Fruit fly (Drosophila melanogaster) whole organism, embryonic: ENCODE measurements around the gene CG10311.

Experiments
- Antp ChIP-seq: fragments of 200-800 bp; sonication (Bioruptor generic); optimal IDR thresholded peaks from 3 replicates; lab custom pipeline; 2016; ENCODE audit warnings: missing biosample characterization, missing genetic modification characterization
- Atf6 ChIP-seq: fragments of 200-800 bp; sonication (Bioruptor generic); IDR thresholded peaks from 2 replicates; pipeline ENCODE4 v1.3.6; 2022; ENCODE audit warnings: missing biosample characterization, missing genetic modification characterization
- Bdp1 ChIP-seq: fragments of 200-800 bp; sonication (Bioruptor generic); optimal IDR thresholded peaks from 3 replicates; lab custom pipeline; 2016; ENCODE audit warnings: missing biosample characterization, missing genetic modification characterization
- CG12659 ChIP-seq: fragments of 200-800 bp; sonication (Bioruptor generic); optimal IDR thresholded peaks from 3 replicates; lab custom pipeline; 2017; ENCODE audit warnings: mild to moderate bottlenecking, missing biosample characterization, missing genetic modification reagents, missing genetic modification characterization
- CG12744 ChIP-seq: fragments of 200-800 bp; sonication (Bioruptor generic); optimal IDR thresholded peaks from 2 replicates; lab custom pipeline; 2016; ENCODE audit warnings: missing biosample characterization, missing genetic modification characterization
- CG13424 ChIP-seq: fragments of 200-800 bp; sonication (Bioruptor generic); optimal IDR thresholded peaks from 2 replicates; lab custom pipeline; 2019; ENCODE audit warnings: missing biosample characterization, mild to moderate bottlenecking, missing genetic modification characterization, moderate library complexity
- CG14710 ChIP-seq: fragments of 200-800 bp; sonication (Bioruptor generic); optimal IDR thresholded peaks from 3 replicates; lab custom pipeline; 2019; ENCODE audit warnings: missing biosample characterization, mild to moderate bottlenecking, missing genetic modification characterization, moderate library complexity
- CG14860 ChIP-seq: fragments of 200-800 bp; sonication (Bioruptor generic); IDR thresholded peaks from 3 replicates; pipeline ENCODE4 v1.3.6; 2022; ENCODE audit warnings: missing biosample characterization, missing genetic modification characterization; ENCODE audit not compliant: partially characterized antibody
- CG17912 ChIP-seq: fragments of 200-800 bp; sonication (Bioruptor generic); optimal IDR thresholded peaks from 2 replicates; lab custom pipeline; 2018; ENCODE audit warnings: missing biosample characterization, mild to moderate bottlenecking, missing genetic modification characterization
- CG18262 ChIP-seq: fragments of 200-800 bp; optimal IDR thresholded peaks from 3 replicates; lab custom pipeline; 2019; ENCODE audit warnings: missing biosample characterization, mild to moderate bottlenecking, missing genetic modification characterization, moderate library complexity
- CG1832 ChIP-seq: fragments of 200-800 bp; sonication (Bioruptor generic); optimal IDR thresholded peaks from 2 replicates; lab custom pipeline; 2017; ENCODE audit warnings: missing biosample characterization, mild to moderate bottlenecking, missing genetic modification characterization, inconsistent platforms
- CG30431 ChIP-seq: fragments of 200-800 bp; sonication (Bioruptor generic); optimal IDR thresholded peaks from 2 replicates; lab custom pipeline; 2017; ENCODE audit warnings: missing biosample characterization, missing genetic modification characterization
- CG4404 ChIP-seq: fragments of 200-800 bp; sonication (Bioruptor generic); IDR thresholded peaks from 2 replicates; pipeline ENCODE4 v1.3.6; 2022; ENCODE audit warnings: missing biosample characterization, missing genetic modification characterization
- CG5180 ChIP-seq: fragments of 200-800 bp; sonication (Bioruptor generic); optimal IDR thresholded peaks from 3 replicates; lab custom pipeline; 2017; ENCODE audit warnings: missing biosample characterization, missing genetic modification characterization, mild to moderate bottlenecking, moderate library complexity, missing genetic modification reagents
- CG5953 ChIP-seq: fragments of 200-800 bp; sonication (Bioruptor generic); IDR thresholded peaks from 2 replicates; pipeline ENCODE4 v1.3.6; 2022; ENCODE audit warnings: missing biosample characterization, missing genetic modification characterization
- CG6175 ChIP-seq: fragments of 200-800 bp; sonication (Bioruptor generic); IDR thresholded peaks from 3 replicates; pipeline ENCODE4 v1.3.6; 2022; ENCODE audit warnings: missing biosample characterization, missing genetic modification characterization
- CG6654 ChIP-seq: fragments of 200-800 bp; sonication (Bioruptor generic); optimal IDR thresholded peaks from 2 replicates; lab custom pipeline; 2017; ENCODE audit warnings: missing biosample characterization, mild to moderate bottlenecking, missing genetic modification characterization
- CG7963 ChIP-seq: fragments of 200-800 bp; sonication (Bioruptor generic); IDR thresholded peaks from 3 replicates; pipeline ENCODE4 v1.3.6; 2022; ENCODE audit warnings: missing biosample characterization, missing genetic modification characterization; ENCODE audit not compliant: partially characterized antibody
- CG9215 ChIP-seq: fragments of 200-800 bp; sonication (Bioruptor generic); IDR thresholded peaks from 2 replicates; pipeline ENCODE4 v1.3.6; 2022; ENCODE audit warnings: missing biosample characterization, missing genetic modification characterization
- CG9437 ChIP-seq: fragments of 200-800 bp; sonication (Bioruptor generic); optimal IDR thresholded peaks from 2 replicates; lab custom pipeline; 2018; ENCODE audit warnings: missing biosample characterization, mild to moderate bottlenecking, missing genetic modification characterization
- CkIIα-i1 ChIP-seq: fragments of 200-800 bp; sonication (Bioruptor generic); IDR thresholded peaks from 2 replicates; pipeline ENCODE4 v1.3.6; 2022; ENCODE audit warnings: missing biosample characterization, missing genetic modification characterization
- D19A ChIP-seq: fragments of 200-800 bp; optimal IDR thresholded peaks from 3 replicates; lab custom pipeline; 2019; ENCODE audit warnings: missing biosample characterization, mild to moderate bottlenecking, missing genetic modification characterization, moderate library complexity
- Dll ChIP-seq: fragments of 200-800 bp; sonication (Bioruptor generic); IDR thresholded peaks from 4 replicates; pipeline ENCODE4 v1.3.6; 2022; ENCODE audit warnings: missing biosample characterization, missing genetic modification characterization; ENCODE audit not compliant: partially characterized antibody
- Dref ChIP-seq: fragments of 200-800 bp; sonication (Bioruptor generic); IDR thresholded peaks from 2 replicates; pipeline ENCODE4 v1.3.6; 2022; ENCODE audit warnings: missing biosample characterization, missing genetic modification characterization
- H15 ChIP-seq: fragments of 200-800 bp; sonication (Bioruptor generic); IDR thresholded peaks from 3 replicates; pipeline ENCODE4 v1.3.6; 2022; ENCODE audit warnings: missing biosample characterization, missing genetic modification characterization
- HLH4C ChIP-seq: fragments of 200-800 bp; sonication (Bioruptor generic); IDR thresholded peaks from 3 replicates; pipeline ENCODE4 v1.3.6; 2022; ENCODE audit warnings: missing biosample characterization, missing genetic modification characterization; ENCODE audit not compliant: partially characterized antibody
- HLHmδ ChIP-seq: fragments of 200-800 bp; sonication (Bioruptor generic); optimal IDR thresholded peaks from 2 replicates; lab custom pipeline; 2018; ENCODE audit warnings: missing biosample characterization, mild to moderate bottlenecking, missing genetic modification characterization, moderate library complexity
- Hsf ChIP-seq: fragments of 200-800 bp; sonication (Bioruptor generic); optimal IDR thresholded peaks from 3 replicates; lab custom pipeline; 2016; ENCODE audit warnings: missing biosample characterization, missing genetic modification characterization
- Jarid2 ChIP-seq: fragments of 200-800 bp; sonication (Bioruptor generic); optimal IDR thresholded peaks from 3 replicates; lab custom pipeline; 2017; ENCODE audit warnings: mild to moderate bottlenecking, missing biosample characterization, missing genetic modification reagents, missing genetic modification characterization
- Lhr ChIP-seq: fragments of 200-800 bp; sonication (Bioruptor generic); optimal IDR thresholded peaks from 3 replicates; lab custom pipeline; 2017; ENCODE audit warnings: mild to moderate bottlenecking, missing biosample characterization, missing genetic modification reagents, missing genetic modification characterization
- Lim3 ChIP-seq: fragments of 200-800 bp; sonication (Bioruptor generic); IDR thresholded peaks from 2 replicates; pipeline ENCODE4 v1.3.6; 2022; ENCODE audit warnings: missing biosample characterization, missing genetic modification characterization
- NC2α ChIP-seq: fragments of 200-800 bp; sonication (Bioruptor generic); optimal IDR thresholded peaks from 2 replicates; lab custom pipeline; 2016; ENCODE audit warnings: missing biosample characterization, missing genetic modification characterization
- Nf-YB ChIP-seq: fragments of 200-800 bp; sonication (Bioruptor generic); optimal IDR thresholded peaks from 3 replicates; lab custom pipeline; 2019; ENCODE audit warnings: missing biosample characterization, mild to moderate bottlenecking, missing genetic modification characterization, moderate library complexity
- Rfx ChIP-seq: fragments of 200-800 bp; sonication (Bioruptor generic); IDR thresholded peaks from 2 replicates; pipeline ENCODE4 v1.3.6; 2022; ENCODE audit warnings: missing biosample characterization, missing genetic modification characterization
- Six4 ChIP-seq: fragments of 200-800 bp; sonication (Bioruptor generic); optimal IDR thresholded peaks from 2 replicates; lab custom pipeline; 2016; ENCODE audit warnings: missing biosample characterization, missing genetic modification characterization
- Sry-δ ChIP-seq: fragments of 200-800 bp; sonication (Bioruptor generic); optimal IDR thresholded peaks from 2 replicates; lab custom pipeline; 2016; ENCODE audit warnings: missing biosample characterization, missing genetic modification characterization
- Stat92E ChIP-seq, 3 experiments: fragments of >200 bp in 2 of 3; fragments of 200-800 bp in 1 of 3; sonication (Bioruptor generic) in 1 of 3; optimal IDR thresholded peaks; 2 replicates each; lab custom pipeline; 2017 to 2019; ENCODE audit warnings: missing biosample characterization in 3 of 3, missing genetic modification characterization in 3 of 3, mild to moderate bottlenecking in 1 of 3, moderate library complexity in 1 of 3
- Xbp1 ChIP-seq: fragments of 200-800 bp; sonication (Bioruptor generic); optimal IDR thresholded peaks from 3 replicates; lab custom pipeline; 2016; ENCODE audit warnings: missing biosample characterization, mild to moderate bottlenecking, missing genetic modification characterization
- ci ChIP-seq: fragments of 200-800 bp; sonication (Bioruptor generic); IDR thresholded peaks from 3 replicates; pipeline ENCODE4 v1.3.6; 2022; ENCODE audit warnings: missing biosample characterization, missing genetic modification characterization
- fd102C ChIP-seq: fragments of 200-800 bp; sonication (Bioruptor generic); optimal IDR thresholded peaks from 2 replicates; lab custom pipeline; 2018; ENCODE audit warnings: missing biosample characterization, mild to moderate bottlenecking, missing genetic modification characterization, moderate library complexity
- fd3F ChIP-seq: fragments of 200-800 bp; sonication (Bioruptor generic); optimal IDR thresholded peaks from 2 replicates; lab custom pipeline; 2018; ENCODE audit warnings: missing biosample characterization, mild to moderate bottlenecking, missing genetic modification characterization, moderate library complexity
- pan ChIP-seq, 4 experiments: fragments of >200 bp in 3 of 4; fragments of 200-800 bp in 1 of 4; sonication (Bioruptor generic) in 1 of 4; optimal IDR thresholded peaks in 3 of 4; IDR thresholded peaks in 1 of 4; 2 replicates each; pipeline versions ENCODE4 v1.3.6 to Lab custom; 2017 to 2022; ENCODE audit warnings: missing biosample characterization in 2 of 4, missing genetic modification characterization in 2 of 4, mixed read lengths in 1 of 4
- rib ChIP-seq: fragments of 200-800 bp; sonication (Bioruptor generic); IDR thresholded peaks from 2 replicates; pipeline ENCODE4 v1.3.6; 2022; ENCODE audit warnings: missing biosample characterization, missing genetic modification characterization
- sima ChIP-seq: fragments of 200-800 bp; sonication (Bioruptor generic); optimal IDR thresholded peaks from 2 replicates; lab custom pipeline; 2016; ENCODE audit warnings: missing biosample characterization, missing genetic modification characterization
- sisA ChIP-seq: fragments of 200-800 bp; sonication (Bioruptor generic); IDR thresholded peaks from 2 replicates; pipeline ENCODE4 v1.3.6; 2022; ENCODE audit warnings: missing biosample characterization, missing genetic modification characterization
- stwl ChIP-seq: fragments of 200-800 bp; sonication (Bioruptor generic); optimal IDR thresholded peaks from 3 replicates; lab custom pipeline; 2018; ENCODE audit warnings: missing biosample characterization, mild to moderate bottlenecking, missing genetic modification characterization, moderate library complexity
- tgo ChIP-seq: fragments of 200-800 bp; sonication (Bioruptor generic); IDR thresholded peaks from 3 replicates; pipeline ENCODE4 v1.3.6; 2022; ENCODE audit warnings: missing biosample characterization, missing genetic modification characterization
- tio ChIP-seq: fragments of 200-800 bp; sonication (Bioruptor generic); optimal IDR thresholded peaks from 2 replicates; lab custom pipeline; 2017; ENCODE audit warnings: missing biosample characterization, missing genetic modification characterization, inconsistent platforms
- unc-4 ChIP-seq: fragments of 200-800 bp; sonication (Bioruptor generic); IDR thresholded peaks from 2 replicates; pipeline ENCODE4 v1.3.6; 2022; ENCODE audit warnings: missing biosample characterization, missing genetic modification characterization; ENCODE audit not compliant: partially characterized antibody
- unpg ChIP-seq: fragments of 200-800 bp; sonication (Bioruptor generic); optimal IDR thresholded peaks from 3 replicates; lab custom pipeline; 2018; ENCODE audit warnings: missing biosample characterization, mild to moderate bottlenecking, missing genetic modification characterization, moderate library complexity

Gene CG10311

DNA sequence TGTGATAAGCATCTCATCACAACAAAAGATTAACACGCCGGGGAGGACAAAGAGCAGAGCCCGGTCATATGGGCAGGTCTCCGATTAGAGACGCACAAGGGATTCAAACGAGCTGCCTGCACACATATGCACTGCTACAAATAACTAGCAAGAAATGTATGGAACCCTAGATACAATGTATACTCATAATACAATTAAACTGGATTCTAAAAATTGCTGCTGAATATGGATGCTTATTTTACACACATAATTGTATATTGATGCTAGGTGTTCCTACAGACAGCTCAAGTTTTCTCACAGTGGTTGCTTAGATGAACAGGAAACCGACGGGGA, 19.8 kb downstream of the CG10311 start (continued):
- TF ChIP-seq H15 (GFP tag; lab: Robert Waterston, UW) = peak; percentile 39; the same call in 1 of the 3 replicates
- TF ChIP-seq D19A = no peak
- peak; percentile 74; the same call in 2 of the 3 replicates for TF ChIP-seq ci (GFP tag; lab: Robert Waterston, UW)
- TF ChIP-seq Atf6 (GFP tag; lab: Robert Waterston, UW) = no peak
- TF ChIP-seq Antp = peak; percentile 48
- TF ChIP-seq sima (GFP tag; lab: Kevin White, UChicago) = no peak
- no peak for TF ChIP-seq CG17912
- no peak for TF ChIP-seq CG9215
- peak; percentile 83 for TF ChIP-seq CG18262
- peak; percentile 76 for TF ChIP-seq CG14710 (tag; lab: Kevin White, UChicago)
- TF ChIP-seq CG30431 = peak; percentile 66
- TF ChIP-seq CG12744 (GFP tag; lab: Kevin White, UChicago) = no peak
- TF ChIP-seq CG6175 (GFP tag; lab: Robert Waterston, UW) = no peak
- no peak for TF ChIP-seq CG14860 (GFP tag; lab: Robert Waterston, UW)
- no peak for TF ChIP-seq NC2α (GFP tag; lab: Kevin White, UChicago)
- TF ChIP-seq Six4 (GFP tag; lab: Kevin White, UChicago) = peak; percentile 74
- TF ChIP-seq Jarid2 = peak; percentile 6
- TF ChIP-seq Nf-YB = no peak
- peak; percentile 75 for TF ChIP-seq fd102C
- no peak for TF ChIP-seq pan (optimal IDR thresholded peaks at IDR 0.05; lab: Kevin White, UChicago)
- peak in 1 of 2 experiments; percentile 27 for TF ChIP-seq pan (GFP tag; optimal IDR thresholded peaks at IDR 0.05 in 1 of 2, IDR thresholded peaks at IDR 0.05 in 1 of 2)
- TF ChIP-seq HLHmδ (GFP tag; lab: Kevin White, UChicago) = no peak
- no peak for TF ChIP-seq CG9437 (GFP tag; lab: Kevin White, UChicago)
- peak; percentile 40 for TF ChIP-seq Xbp1 (GFP tag; lab: Kevin White, UChicago)
- no peak for TF ChIP-seq CG5953
- TF ChIP-seq Hsf (GFP tag; lab: Kevin White, UChicago) = peak; percentile 46
- no peak for TF ChIP-seq CG12659 (GFP tag; lab: Kevin White, UChicago)
- TF ChIP-seq tgo (GFP tag; lab: Robert Waterston, UW) = peak; percentile 16; the same call in 1 of the 3 replicates
- TF ChIP-seq Dll (GFP tag; lab: Robert Waterston, UW) = no peak
- no peak for TF ChIP-seq rib
- TF ChIP-seq Rfx (GFP tag; lab: Robert Waterston, UW) = no peak
- TF ChIP-seq Lim3 (GFP tag; lab: Robert Waterston, UW) = no peak
- TF ChIP-seq CG6654 (GFP tag; lab: Kevin White, UChicago) = no peak
- peak; percentile 42 for TF ChIP-seq Bdp1 (GFP tag; lab: Kevin White, UChicago)
- peak in 1 of 3 experiments; percentile 25 for TF ChIP-seq Stat92E (GFP tag; optimal IDR thresholded peaks at IDR 0.05; lab: Kevin White, UChicago)
- TF ChIP-seq stwl (tag; lab: Kevin White, UChicago) = peak; percentile 45
- TF ChIP-seq CG13424 (tag; lab: Kevin White, UChicago) = peak; percentile 9
- TF ChIP-seq Sry-δ (GFP tag; lab: Kevin White, UChicago) = peak; percentile 15
- TF ChIP-seq unpg (GFP tag; lab: Kevin White, UChicago) = peak; percentile 63
- TF ChIP-seq HLH4C (GFP tag; lab: Robert Waterston, UW) = no peak
- TF ChIP-seq fd3F (GFP tag; lab: Kevin White, UChicago) = no peak
- no peak for TF ChIP-seq CG5180 (GFP tag; lab: Kevin White, UChicago)
- TF ChIP-seq CG4404 (GFP tag; lab: Robert Waterston, UW) = peak; percentile 87
- TF ChIP-seq Dref (GFP tag; lab: Robert Waterston, UW) = no peak
- TF ChIP-seq sisA (GFP tag; lab: Robert Waterston, UW) = peak; percentile 48; the same call in 1 of the 2 replicates
- TF ChIP-seq tio = peak; percentile 39
- TF ChIP-seq Lhr (GFP tag; lab: Kevin White, UChicago) = no peak
- TF ChIP-seq CG1832 (GFP tag; lab: Kevin White, UChicago) = no peak
- TF ChIP-seq CkIIα-i1 (GFP tag; lab: Robert Waterston, UW) = no peak
- TF ChIP-seq unc-4 = no peak
- TF ChIP-seq CG7963 (GFP tag; lab: Robert Waterston, UW) = no peak
